Fruit fly (Drosophila melanogaster) whole organism, wandering third instar larva: ENCODE results near the gene mRpL19.

ENCODE experiments used
- Abd-B ChIP-seq: fragments of >200 bp; optimal IDR thresholded peaks from 2 replicates; lab custom pipeline; 2017; ENCODE audit warnings: missing biosample characterization, missing genetic modification characterization
- CG32264 ChIP-seq: fragments of 200-800 bp; sonication (Bioruptor generic); optimal IDR thresholded peaks from 2 replicates; lab custom pipeline; 2016; ENCODE audit warnings: missing biosample characterization, missing genetic modification characterization
- CrebA ChIP-seq: fragments of 200-800 bp; sonication (Bioruptor generic); optimal IDR thresholded peaks from 2 replicates; lab custom pipeline; 2016; ENCODE audit warnings: missing biosample characterization, mild to moderate bottlenecking, missing genetic modification characterization, borderline replicate concordance
- Dif ChIP-seq: fragments of 200-275, 200-300 bp; sonication (Bioruptor generic); optimal IDR thresholded peaks from 2 replicates; lab custom pipeline; 2018; ENCODE audit warnings: missing biosample characterization, missing genetic modification characterization; ENCODE audit not compliant: partially characterized antibody
- Hnf4 ChIP-seq: fragments of 200-800 bp; sonication (Bioruptor generic); optimal IDR thresholded peaks from 2 replicates; lab custom pipeline; 2016; ENCODE audit warnings: missing biosample characterization, mild to moderate bottlenecking, missing genetic modification characterization
- Hr83 ChIP-seq: fragments of 200-300 bp; sonication (Bioruptor generic); optimal IDR thresholded peaks from 2 replicates; lab custom pipeline; 2016; ENCODE audit warnings: missing biosample characterization, mild to moderate bottlenecking, missing genetic modification characterization, moderate library complexity; ENCODE audit not compliant: poor library complexity, severe bottlenecking
- Jra ChIP-seq: sonication (Bioruptor generic); optimal IDR thresholded peaks from 2 replicates; lab custom pipeline; 2016; ENCODE audit warnings: missing biosample characterization, missing genetic modification characterization
- Sp1 ChIP-seq: fragments of 200-800 bp; sonication (Bioruptor generic); optimal IDR thresholded peaks from 3 replicates; lab custom pipeline; 2019; ENCODE audit warnings: missing biosample characterization, mild to moderate bottlenecking, missing genetic modification characterization, moderate library complexity
- ey ChIP-seq: fragments of 200-800 bp; sonication (Bioruptor generic); optimal IDR thresholded peaks from 2 replicates; lab custom pipeline; 2016; ENCODE audit warnings: missing biosample characterization, missing genetic modification characterization
- fru ChIP-seq: fragments of 200-800 bp; sonication (Bioruptor generic); optimal IDR thresholded peaks from 3 replicates; lab custom pipeline; 2016; ENCODE audit warnings: missing biosample characterization, mild to moderate bottlenecking, missing genetic modification characterization
- h ChIP-seq: fragments of 200-800 bp; sonication (Bioruptor generic); optimal IDR thresholded peaks from 3 replicates; lab custom pipeline; 2016; ENCODE audit warnings: missing biosample characterization, mild to moderate bottlenecking, missing genetic modification characterization
- pan ChIP-seq: fragments of >200 bp; optimal IDR thresholded peaks from 2 replicates; lab custom pipeline; 2017
- psq ChIP-seq: fragments of 200-800 bp; sonication (Bioruptor generic); optimal IDR thresholded peaks from 3 replicates; lab custom pipeline; 2017; ENCODE audit warnings: missing biosample characterization, mild to moderate bottlenecking, missing genetic modification characterization, moderate library complexity
- rgr ChIP-seq: fragments of 200-800 bp; sonication (Bioruptor generic); optimal IDR thresholded peaks from 3 replicates; lab custom pipeline; 2016; ENCODE audit warnings: missing biosample characterization, mild to moderate bottlenecking, missing genetic modification characterization

DNA sequence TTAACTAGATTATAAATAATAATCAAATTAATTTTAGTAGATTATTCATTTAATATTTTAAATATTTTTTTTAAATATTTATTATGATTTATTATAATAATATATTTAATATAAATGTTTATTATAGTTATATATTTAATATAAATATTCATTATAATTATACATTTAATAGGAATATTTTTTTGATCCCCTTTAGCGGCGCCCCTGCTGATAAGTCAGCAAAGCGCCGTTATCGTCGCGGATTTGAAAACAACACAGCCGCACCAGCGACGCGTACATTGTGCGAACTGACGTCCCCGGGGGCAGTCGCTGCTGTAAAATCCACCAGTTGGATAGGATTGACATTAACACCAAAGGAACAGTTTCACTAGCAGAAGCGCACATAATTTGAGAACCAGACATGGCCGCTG is 38.8 kb downstream of the mRpL19 start, which contains the start of gene CG8112:
- TF ChIP-seq Hnf4 (GFP tag; lab: Kevin White, UChicago), result no peak
- no peak for TF ChIP-seq CrebA (GFP tag; lab: Kevin White, UChicago)
- no peak for TF ChIP-seq CG32264 (GFP tag; lab: Kevin White, UChicago)
- peak; percentile 33 for TF ChIP-seq rgr (GFP tag; lab: Kevin White, UChicago)
- TF ChIP-seq Hr83 (GFP tag; lab: Kevin White, UChicago), result no peak
- no peak for TF ChIP-seq Abd-B (GFP tag; lab: Kevin White, UChicago)
- TF ChIP-seq h, result no peak
- no peak for TF ChIP-seq ey (GFP tag; lab: Kevin White, UChicago)
- TF ChIP-seq Sp1, result peak; percentile 52
- TF ChIP-seq Jra (GFP tag; lab: Kevin White, UChicago), result no peak
- no peak for TF ChIP-seq pan (lab: Kevin White, UChicago)
- TF ChIP-seq fru, result peak; percentile 9
- TF ChIP-seq psq (GFP tag; lab: Kevin White, UChicago), result peak; percentile 49
- TF ChIP-seq Dif (GFP tag; lab: Kevin White, UChicago), result peak; percentile 5
